Worm (Caenorhabditis elegans): Measurements from ENCODE around the gene T19C4.24.

DNA sequence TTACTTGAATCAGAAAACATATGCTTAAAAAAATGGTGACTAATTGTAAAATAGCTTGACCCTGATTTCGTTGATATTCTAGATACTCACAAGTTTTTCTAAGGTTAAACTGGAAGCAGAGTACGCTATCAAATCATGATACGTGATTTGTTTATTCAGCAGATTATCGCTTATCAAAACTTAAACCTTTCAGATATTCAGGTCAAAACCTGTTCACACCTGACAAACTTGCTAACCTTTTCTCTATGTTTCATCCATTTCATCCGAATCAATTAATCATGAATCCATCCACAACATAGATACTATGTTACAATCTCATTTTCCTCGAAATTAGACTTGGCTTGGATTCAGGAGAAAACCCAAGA is 954 bp upstream of the T19C4.24 start:
- no peak for TF ChIP-seq ztf-16 (tag; optimal IDR thresholded peaks at IDR 0.05)
- no peak for TF ChIP-seq ama-1 (optimal IDR thresholded peaks at IDR 0.05)
- TF ChIP-seq pat-9 (tag; optimal IDR thresholded peaks at IDR 0.05): no peak
- no peak for TF ChIP-seq hlh-13 (GFP tag; optimal IDR thresholded peaks at IDR 0.05)
- TF ChIP-seq elt-2 (tag; optimal IDR thresholded peaks at IDR 0.05): no peak

All from whole organism, late embryonic.